Fruit fly (Drosophila melanogaster) whole organism, embryonic: Measurements from ENCODE around the gene CG17777.

Experiments
- Atf3 ChIP-seq: fragments of 200-800 bp; sonication (Bioruptor generic); optimal IDR thresholded peaks from 3 replicates; lab custom pipeline; 2016; ENCODE audit warnings: missing biosample characterization, missing genetic modification characterization
- Awh ChIP-seq: fragments of 200-800 bp; sonication (Bioruptor generic); IDR thresholded peaks from 2 replicates; pipeline ENCODE4, ENCODE4 v1.3.6; 2022; ENCODE audit warnings: missing biosample characterization, missing genetic modification characterization
- CG10209 ChIP-seq: fragments of 200-800 bp; sonication (Bioruptor generic); optimal IDR thresholded peaks from 3 replicates; lab custom pipeline; 2017; ENCODE audit warnings: missing biosample characterization, mild to moderate bottlenecking, missing genetic modification characterization, missing genetic modification reagents
- CG10543 ChIP-seq: fragments of 200-800 bp; sonication (Bioruptor generic); optimal IDR thresholded peaks from 3 replicates; lab custom pipeline; 2017; ENCODE audit warnings: missing biosample characterization, mild to moderate bottlenecking, missing genetic modification characterization, moderate library complexity
- CG11695 ChIP-seq: fragments of 200-800 bp; sonication (Bioruptor generic); IDR thresholded peaks from 3 replicates; pipeline ENCODE4 v1.3.6; 2022; ENCODE audit warnings: missing biosample characterization, missing genetic modification characterization
- CG12071 ChIP-seq: fragments of 200-800 bp; sonication (Bioruptor generic); optimal IDR thresholded peaks from 3 replicates; lab custom pipeline; 2018; ENCODE audit warnings: missing biosample characterization, mild to moderate bottlenecking, missing genetic modification characterization
- CG13123 ChIP-seq: fragments of 200-800 bp; sonication (Bioruptor generic); optimal IDR thresholded peaks from 2 replicates; lab custom pipeline; 2016; ENCODE audit warnings: missing biosample characterization, missing genetic modification characterization
- CG13775 ChIP-seq: fragments of 200-800 bp; sonication (Bioruptor generic); optimal IDR thresholded peaks from 3 replicates; lab custom pipeline; 2017; ENCODE audit warnings: missing biosample characterization, mild to moderate bottlenecking, missing genetic modification characterization
- CG15479 ChIP-seq: fragments of 200-800 bp; sonication (Bioruptor generic); optimal IDR thresholded peaks from 3 replicates; lab custom pipeline; 2019; ENCODE audit warnings: missing biosample characterization, mild to moderate bottlenecking, missing genetic modification characterization, moderate library complexity
- CG1647 ChIP-seq: fragments of 200-800 bp; sonication (Bioruptor generic); optimal IDR thresholded peaks from 3 replicates; lab custom pipeline; 2016; ENCODE audit warnings: missing biosample characterization, missing genetic modification characterization
- CG17568 ChIP-seq: fragments of 200-800 bp; sonication (Bioruptor generic); optimal IDR thresholded peaks from 2 replicates; lab custom pipeline; 2018; ENCODE audit warnings: missing biosample characterization, mild to moderate bottlenecking, missing genetic modification characterization, moderate library complexity
- CG18599 ChIP-seq: fragments of 200-800 bp; sonication (Bioruptor generic); optimal IDR thresholded peaks from 3 replicates; lab custom pipeline; 2017; ENCODE audit warnings: missing biosample characterization, missing genetic modification characterization, mild to moderate bottlenecking, moderate library complexity, missing genetic modification reagents
- CG2678 ChIP-seq: fragments of 200-800 bp; sonication (Bioruptor generic); optimal IDR thresholded peaks from 3 replicates; lab custom pipeline; 2019; ENCODE audit warnings: missing biosample characterization, mild to moderate bottlenecking, missing genetic modification characterization, moderate library complexity
- CG2712 ChIP-seq: fragments of 200-800 bp; optimal IDR thresholded peaks from 3 replicates; lab custom pipeline; 2019; ENCODE audit warnings: missing biosample characterization, mild to moderate bottlenecking, missing genetic modification characterization, moderate library complexity
- CG30431 ChIP-seq: fragments of 200-800 bp; sonication (Bioruptor generic); optimal IDR thresholded peaks from 2 replicates; lab custom pipeline; 2017; ENCODE audit warnings: missing biosample characterization, missing genetic modification characterization
- CG3065 ChIP-seq: fragments of 200-800 bp; sonication (Bioruptor generic); optimal IDR thresholded peaks from 2 replicates; lab custom pipeline; 2016; ENCODE audit warnings: missing biosample characterization, missing genetic modification characterization
- CG3838 ChIP-seq: fragments of 200-800 bp; sonication (Bioruptor generic); optimal IDR thresholded peaks from 3 replicates; lab custom pipeline; 2016; ENCODE audit warnings: missing biosample characterization, missing genetic modification characterization
- CG6272 ChIP-seq: fragments of 200-800 bp; sonication (Bioruptor generic); IDR thresholded peaks from 2 replicates; pipeline ENCODE4 v1.3.6; 2022; ENCODE audit warnings: missing biosample characterization, missing genetic modification characterization
- CG7786 ChIP-seq: fragments of 200-800 bp; sonication (Bioruptor generic); optimal IDR thresholded peaks from 2 replicates; lab custom pipeline; 2016; ENCODE audit warnings: missing biosample characterization, missing genetic modification characterization
- CG7987 ChIP-seq: fragments of 200-800 bp; sonication (Bioruptor generic); optimal IDR thresholded peaks from 2 replicates; lab custom pipeline; 2018; ENCODE audit warnings: missing biosample characterization, mild to moderate bottlenecking, missing genetic modification characterization, moderate library complexity
- CG8290 ChIP-seq, 3 experiments: fragments of 200-800 bp; sonication (Bioruptor generic); optimal IDR thresholded peaks; 2 replicates each; lab custom pipeline; 2016 to 2019; ENCODE audit warnings: missing biosample characterization in 3 of 3, missing genetic modification characterization in 3 of 3, mild to moderate bottlenecking in 2 of 3, moderate library complexity in 1 of 3
- CkIIα-i1 ChIP-seq: fragments of 200-800 bp; sonication (Bioruptor generic); IDR thresholded peaks from 2 replicates; pipeline ENCODE4 v1.3.6; 2022; ENCODE audit warnings: missing biosample characterization, missing genetic modification characterization
- E2f2 ChIP-seq: fragments of 200-800 bp; sonication (Bioruptor generic); IDR thresholded peaks from 2 replicates; pipeline ENCODE4 v1.3.6; 2022; ENCODE audit warnings: missing biosample characterization, missing genetic modification characterization
- Elba2 ChIP-seq: fragments of 200-800 bp; sonication (Bioruptor generic); optimal IDR thresholded peaks from 3 replicates; lab custom pipeline; 2016; ENCODE audit warnings: missing biosample characterization, missing genetic modification characterization
- Gsc ChIP-seq: fragments of 200-800 bp; sonication (Bioruptor generic); IDR thresholded peaks from 2 replicates; pipeline ENCODE4 v1.3.6; 2022; ENCODE audit warnings: missing biosample characterization, missing genetic modification characterization
- Hey ChIP-seq: fragments of 200-800 bp; sonication (Bioruptor generic); optimal IDR thresholded peaks from 3 replicates; lab custom pipeline; 2018; ENCODE audit warnings: missing biosample characterization, mild to moderate bottlenecking, missing genetic modification characterization
- Hmr ChIP-seq: fragments of 200-800 bp; sonication (Bioruptor generic); optimal IDR thresholded peaks from 3 replicates; lab custom pipeline; 2017; ENCODE audit warnings: mild to moderate bottlenecking, missing biosample characterization, missing genetic modification reagents, missing genetic modification characterization
- Kr ChIP-seq: fragments of 200-800 bp; sonication (Bioruptor generic); optimal IDR thresholded peaks from 2 replicates; lab custom pipeline; 2017; ENCODE audit warnings: missing biosample characterization, mild to moderate bottlenecking, missing genetic modification characterization
- Meics ChIP-seq: fragments of 200-800 bp; sonication (Bioruptor generic); optimal IDR thresholded peaks from 2 replicates; lab custom pipeline; 2017; ENCODE audit warnings: missing biosample characterization, mild to moderate bottlenecking, missing genetic modification characterization
- Xbp1 ChIP-seq: fragments of 200-800 bp; sonication (Bioruptor generic); optimal IDR thresholded peaks from 3 replicates; lab custom pipeline; 2016; ENCODE audit warnings: missing biosample characterization, mild to moderate bottlenecking, missing genetic modification characterization
- abd-A ChIP-seq: fragments of 200-800 bp; sonication (Bioruptor generic); optimal IDR thresholded peaks from 3 replicates; lab custom pipeline; 2019; ENCODE audit warnings: missing biosample characterization, mild to moderate bottlenecking, missing genetic modification characterization, moderate library complexity
- aop ChIP-seq: fragments of 200-800 bp; sonication (Bioruptor generic); IDR thresholded peaks from 2 replicates; pipeline ENCODE4 v1.3.6; 2022; ENCODE audit warnings: missing biosample characterization, missing genetic modification characterization
- br ChIP-seq: fragments of >200 bp; optimal IDR thresholded peaks from 2 replicates; lab custom pipeline; 2017
- chn ChIP-seq: fragments of 200-800 bp; sonication (Bioruptor generic); optimal IDR thresholded peaks from 2 replicates; lab custom pipeline; 2016; ENCODE audit warnings: missing biosample characterization, missing genetic modification characterization
- crc ChIP-seq: fragments of 200-800 bp; sonication (Bioruptor generic); optimal IDR thresholded peaks from 2 replicates; lab custom pipeline; 2016; ENCODE audit warnings: missing biosample characterization, missing genetic modification characterization
- cwo ChIP-seq: fragments of 200-800 bp; sonication (Bioruptor generic); optimal IDR thresholded peaks from 3 replicates; lab custom pipeline; 2017; ENCODE audit warnings: missing biosample characterization, missing genetic modification characterization, mild to moderate bottlenecking, moderate library complexity, missing genetic modification reagents
- fd64A ChIP-seq: fragments of 200-800 bp; sonication (Bioruptor generic); optimal IDR thresholded peaks from 3 replicates; lab custom pipeline; 2018; ENCODE audit warnings: missing biosample characterization, mild to moderate bottlenecking, missing genetic modification characterization
- ftz-f1 ChIP-seq: fragments of 200-800 bp; sonication (Bioruptor generic); optimal IDR thresholded peaks from 2 replicates; lab custom pipeline; 2016; ENCODE audit warnings: missing biosample characterization, missing genetic modification characterization
- gce ChIP-seq: fragments of 200-800 bp; sonication (Bioruptor generic); IDR thresholded peaks from 3 replicates; pipeline ENCODE4 v1.3.6; 2022; ENCODE audit warnings: missing biosample characterization, missing genetic modification characterization
- gcm2 ChIP-seq: fragments of 200-800 bp; sonication (Bioruptor generic); optimal IDR thresholded peaks from 2 replicates; lab custom pipeline; 2016; ENCODE audit warnings: missing biosample characterization, missing genetic modification characterization
- grn ChIP-seq: fragments of 200-800 bp; sonication (Bioruptor generic); optimal IDR thresholded peaks from 3 replicates; lab custom pipeline; 2017; ENCODE audit warnings: missing biosample characterization, missing genetic modification characterization
- her ChIP-seq: fragments of 200-800 bp; sonication (Bioruptor generic); optimal IDR thresholded peaks from 2 replicates; lab custom pipeline; 2016; ENCODE audit warnings: missing biosample characterization, missing genetic modification characterization
- mam ChIP-seq: fragments of 200-800 bp; sonication (Bioruptor generic); optimal IDR thresholded peaks from 3 replicates; lab custom pipeline; 2016; ENCODE audit warnings: missing biosample characterization, missing genetic modification characterization
- mld ChIP-seq: fragments of 200-800 bp; sonication (Bioruptor generic); IDR thresholded peaks from 3 replicates; pipeline ENCODE4 v1.3.6; 2022; ENCODE audit warnings: missing biosample characterization, missing genetic modification characterization; ENCODE audit not compliant: partially characterized antibody
- nerfin-1 ChIP-seq: fragments of 200-800 bp; sonication (Bioruptor generic); optimal IDR thresholded peaks from 3 replicates; lab custom pipeline; 2019; ENCODE audit warnings: missing biosample characterization, mild to moderate bottlenecking, missing genetic modification characterization, moderate library complexity
- nom ChIP-seq: fragments of 200-800 bp; sonication (Bioruptor generic); optimal IDR thresholded peaks from 2 replicates; lab custom pipeline; 2017; ENCODE audit warnings: missing biosample characterization, missing genetic modification characterization, mild to moderate bottlenecking, moderate library complexity, missing genetic modification reagents
- phol ChIP-seq: fragments of 200-800 bp; sonication (Bioruptor generic); optimal IDR thresholded peaks from 3 replicates; lab custom pipeline; 2018; ENCODE audit warnings: missing biosample characterization, mild to moderate bottlenecking, missing genetic modification characterization, moderate library complexity
- pita ChIP-seq: fragments of 200-800 bp; sonication (Bioruptor generic); optimal IDR thresholded peaks from 2 replicates; lab custom pipeline; 2017; ENCODE audit warnings: missing biosample characterization, mild to moderate bottlenecking, missing genetic modification characterization
- row ChIP-seq: fragments of 200-800 bp; sonication (Bioruptor generic); IDR thresholded peaks from 3 replicates; pipeline ENCODE4 v1.3.6; 2022; ENCODE audit warnings: missing biosample characterization, missing genetic modification characterization
- run ChIP-seq: fragments of 200-800 bp; sonication (Bioruptor generic); optimal IDR thresholded peaks from 3 replicates; lab custom pipeline; 2018; ENCODE audit warnings: missing biosample characterization, mild to moderate bottlenecking, missing genetic modification characterization
- ssp ChIP-seq: fragments of 200-800 bp; sonication (Bioruptor generic); IDR thresholded peaks from 2 replicates; pipeline ENCODE4 v1.3.6; 2022; ENCODE audit warnings: missing biosample characterization, missing genetic modification characterization

Gene CG17777

dm6 chrX:2158668-2159163 is 27.9 kb upstream of the CG17777 start, which contains the start of gene wapl (continued):
- TF ChIP-seq phol (tag; lab: Kevin White, UChicago) (peak; percentile 18), CG12071 (GFP tag; lab: Kevin White, UChicago) (no peak), CG13775 (GFP tag; lab: Kevin White, UChicago) (no peak), CG1647 (GFP tag; lab: Kevin White, UChicago) (no peak), CG18599 (GFP tag; lab: Kevin White, UChicago) (peak; percentile 5), run (tag; lab: Kevin White, UChicago) (no peak), ssp (no peak), Gsc (GFP tag; lab: Robert Waterston, UW) (no peak), CG7987 (GFP tag; lab: Kevin White, UChicago) (no peak), gce (GFP tag; lab: Robert Waterston, UW) (no peak), nerfin-1 (tag; lab: Kevin White, UChicago) (no peak), pita (GFP tag; lab: Kevin White, UChicago) (no peak), her (peak; percentile 64), CG10209 (GFP tag; lab: Kevin White, UChicago) (no peak), CG7786 (no peak), CG2678 (tag; lab: Kevin White, UChicago) (no peak), crc (GFP tag; lab: Kevin White, UChicago) (no peak), Elba2 (GFP tag; lab: Kevin White, UChicago) (no peak), Meics (GFP tag; lab: Kevin White, UChicago) (no peak), Awh (no peak), cwo (GFP tag; lab: Kevin White, UChicago) (no peak), chn (peak; percentile 5), Kr (no peak), Atf3 (no peak), fd64A (GFP tag; lab: Kevin White, UChicago) (no peak), Xbp1 (peak; percentile 46), aop (GFP tag; lab: Robert Waterston, UW) (no peak), E2f2 (peak; percentile 94), Hey (no peak), CG3065 (GFP tag; lab: Kevin White, UChicago) (no peak), mld (GFP tag; lab: Robert Waterston, UW) (peak; percentile 87), CG2712 (tag; lab: Kevin White, UChicago) (peak; percentile 54), CG11695 (0 out of 3 replicates have a peak, but pooled peaks have one; percentile 23), CG6272 (GFP tag; lab: Robert Waterston, UW) (peak; percentile 33; the same call in 1 of the 2 replicates), nom (peak; percentile 16), CG15479 (GFP tag; lab: Kevin White, UChicago) (peak; percentile 51), CG13123 (no peak), CG3838 (GFP tag; lab: Kevin White, UChicago) (no peak), br (no peak), CkIIα-i1 (GFP tag; lab: Robert Waterston, UW) (no peak), abd-A (tag; lab: Kevin White, UChicago) (peak; percentile 64), Hmr (GFP tag; lab: Kevin White, UChicago) (peak; percentile 53), CG8290 (GFP tag; optimal IDR thresholded peaks at IDR 0.05; lab: Kevin White, UChicago) (peak; percentile 12), CG8290 (tag; optimal IDR thresholded peaks at IDR 0.05; lab: Kevin White, UChicago) (peak in 1 of 2 experiments; percentile 76), ftz-f1 (peak; percentile 98), mam (GFP tag; lab: Kevin White, UChicago) (peak; percentile 24), row (GFP tag; lab: Robert Waterston, UW) (peak; percentile 59), CG17568 (GFP tag; lab: Kevin White, UChicago) (no peak), gcm2 (GFP tag; lab: Kevin White, UChicago) (peak; percentile 48), CG10543 (no peak), grn (GFP tag; lab: Kevin White, UChicago) (no peak), CG30431 (GFP tag; lab: Kevin White, UChicago) (no peak)
